Fruit fly (Drosophila melanogaster) whole organism, prepupa: ENCODE data around the gene CG6310.

ENCODE experiments used
- Blimp-1 ChIP-seq: fragments of 200-800 bp; sonication (Bioruptor generic); optimal IDR thresholded peaks from 3 replicates; lab custom pipeline; 2017; ENCODE audit warnings: missing biosample characterization, missing genetic modification characterization, mild to moderate bottlenecking, moderate library complexity, missing genetic modification reagents
- CG10669 ChIP-seq: fragments of 200-800 bp; sonication (Bioruptor generic); optimal IDR thresholded peaks from 3 replicates; lab custom pipeline; 2018; ENCODE audit warnings: missing biosample characterization, mild to moderate bottlenecking, missing genetic modification characterization, moderate library complexity
- CG11294 ChIP-seq: fragments of 200-800 bp; sonication (Bioruptor generic); IDR thresholded peaks from 2 replicates; pipeline ENCODE4 v1.3.6; 2022; ENCODE audit warnings: missing biosample characterization, missing genetic modification characterization
- CG11762 ChIP-seq: fragments of 200-800 bp; sonication (Bioruptor generic); optimal IDR thresholded peaks from 3 replicates; lab custom pipeline; 2016; ENCODE audit warnings: missing biosample characterization, missing genetic modification characterization; ENCODE audit not compliant: insufficient read depth
- CG11902 ChIP-seq: fragments of 200-800 bp; sonication (Bioruptor generic); optimal IDR thresholded peaks from 3 replicates; lab custom pipeline; 2016; ENCODE audit warnings: missing biosample characterization, missing genetic modification characterization
- CG15336 ChIP-seq: fragments of 200-800 bp; sonication (Bioruptor generic); IDR thresholded peaks from 2 replicates; pipeline ENCODE4 v1.3.6; 2022; ENCODE audit warnings: missing biosample characterization, missing genetic modification characterization
- CG16779 ChIP-seq: fragments of 200-800 bp; sonication (Bioruptor generic); optimal IDR thresholded peaks from 3 replicates; lab custom pipeline; 2017; ENCODE audit warnings: missing biosample characterization, mild to moderate bottlenecking, missing genetic modification characterization
- CG3032 ChIP-seq: fragments of 200-800 bp; optimal IDR thresholded peaks from 2 replicates; lab custom pipeline; 2019; ENCODE audit warnings: missing biosample characterization, mild to moderate bottlenecking, missing genetic modification characterization, moderate library complexity
- CG31627 ChIP-seq: fragments of 200-800 bp; sonication (Bioruptor generic); optimal IDR thresholded peaks from 3 replicates; lab custom pipeline; 2016; ENCODE audit warnings: missing biosample characterization, missing genetic modification characterization
- CG3919 ChIP-seq: fragments of 200-800 bp; sonication (Bioruptor generic); optimal IDR thresholded peaks from 3 replicates; lab custom pipeline; 2016; ENCODE audit warnings: missing biosample characterization, missing genetic modification characterization
- CG4318 ChIP-seq: fragments of 200-800 bp; sonication (Bioruptor generic); optimal IDR thresholded peaks from 3 replicates; lab custom pipeline; 2017; ENCODE audit warnings: missing biosample characterization, mild to moderate bottlenecking, missing genetic modification characterization
- CG6276 ChIP-seq: fragments of 200-800 bp; sonication (Bioruptor generic); optimal IDR thresholded peaks from 2 replicates; lab custom pipeline; 2017; ENCODE audit warnings: missing biosample characterization, mild to moderate bottlenecking, missing genetic modification characterization
- CG6792 ChIP-seq: fragments of 200-800 bp; sonication (Bioruptor generic); optimal IDR thresholded peaks from 3 replicates; lab custom pipeline; 2016; ENCODE audit warnings: missing biosample characterization, missing genetic modification characterization
- CG6808 ChIP-seq: fragments of 200-800 bp; sonication (Bioruptor generic); optimal IDR thresholded peaks from 3 replicates; lab custom pipeline; 2017; ENCODE audit warnings: missing biosample characterization, missing genetic modification characterization, mild to moderate bottlenecking, moderate library complexity, missing genetic modification reagents
- CG6854 ChIP-seq: fragments of 200-800 bp; sonication (Bioruptor generic); optimal IDR thresholded peaks from 2 replicates; lab custom pipeline; 2017; ENCODE audit warnings: missing biosample characterization, mild to moderate bottlenecking, missing genetic modification characterization
- CG8319 ChIP-seq: fragments of 200-800 bp; sonication (Bioruptor generic); optimal IDR thresholded peaks from 3 replicates; lab custom pipeline; 2016; ENCODE audit warnings: missing biosample characterization, missing genetic modification characterization
- CG9139 ChIP-seq: fragments of 200-800 bp; sonication (Bioruptor generic); optimal IDR thresholded peaks from 3 replicates; lab custom pipeline; 2017; ENCODE audit warnings: missing biosample characterization, mild to moderate bottlenecking, missing genetic modification characterization
- Eip75B ChIP-seq: fragments of 200-800 bp; sonication (Bioruptor generic); optimal IDR thresholded peaks from 3 replicates; lab custom pipeline; 2016; ENCODE audit warnings: missing biosample characterization, missing genetic modification characterization
- Eip78C ChIP-seq: fragments of 200-800 bp; sonication (Bioruptor generic); peaks from one replicate; lab custom pipeline; 2016; ENCODE audit warnings: missing biosample characterization, missing genetic modification characterization
- Eip93F ChIP-seq: fragments of 200-800 bp; sonication (Bioruptor generic); optimal IDR thresholded peaks from 2 replicates; lab custom pipeline; 2016; ENCODE audit warnings: missing biosample characterization, mild to moderate bottlenecking, missing genetic modification characterization
- Ets21C ChIP-seq: fragments of 200-800 bp; sonication (Bioruptor generic); optimal IDR thresholded peaks from 3 replicates; lab custom pipeline; 2016; ENCODE audit warnings: missing biosample characterization, missing genetic modification characterization
- Gug ChIP-seq: fragments of 200-800 bp; sonication (Bioruptor generic); IDR thresholded peaks from 2 replicates; pipeline ENCODE4 v1.3.6; 2022; ENCODE audit warnings: missing biosample characterization, missing genetic modification characterization
- Hr38 ChIP-seq: sonication (Bioruptor generic); optimal IDR thresholded peaks from 2 replicates; lab custom pipeline; 2016; ENCODE audit warnings: missing biosample characterization, missing genetic modification characterization
- Hr39 ChIP-seq: fragments of 200-800 bp; sonication (Bioruptor generic); optimal IDR thresholded peaks from 2 replicates; lab custom pipeline; 2016; ENCODE audit warnings: missing biosample characterization, missing genetic modification characterization
- Lpt ChIP-seq: fragments of 200-800 bp; sonication (Bioruptor generic); optimal IDR thresholded peaks from 3 replicates; lab custom pipeline; 2016; ENCODE audit warnings: missing biosample characterization, missing genetic modification characterization
- Met ChIP-seq: fragments of 200-800 bp; sonication (Bioruptor generic); optimal IDR thresholded peaks from 3 replicates; lab custom pipeline; 2016; ENCODE audit warnings: missing biosample characterization, missing genetic modification characterization
- OdsH ChIP-seq: fragments of 200-800 bp; sonication (Bioruptor generic); optimal IDR thresholded peaks from 3 replicates; lab custom pipeline; 2016; ENCODE audit warnings: missing biosample characterization, missing genetic modification characterization
- Smox ChIP-seq: fragments of 200-800 bp; sonication (Bioruptor generic); optimal IDR thresholded peaks from 3 replicates; lab custom pipeline; 2016; ENCODE audit warnings: missing biosample characterization, missing genetic modification characterization
- Sox102F ChIP-seq: fragments of 200-800 bp; sonication (Bioruptor generic); optimal IDR thresholded peaks from 2 replicates; lab custom pipeline; 2016; ENCODE audit warnings: missing biosample characterization, mild to moderate bottlenecking, missing genetic modification characterization
- Sox15 ChIP-seq: fragments of 200-800 bp; sonication (Bioruptor generic); optimal IDR thresholded peaks from 3 replicates; lab custom pipeline; 2016; ENCODE audit warnings: missing biosample characterization, missing genetic modification characterization
- achi ChIP-seq: fragments of 200-800 bp; sonication (Bioruptor generic); optimal IDR thresholded peaks from 3 replicates; lab custom pipeline; 2016; ENCODE audit warnings: missing biosample characterization, missing genetic modification characterization
- acj6 ChIP-seq: fragments of 200-800 bp; sonication (Bioruptor generic); optimal IDR thresholded peaks from 3 replicates; lab custom pipeline; 2016; ENCODE audit warnings: missing biosample characterization, missing genetic modification characterization
- cyc ChIP-seq: fragments of 200-800 bp; sonication (Bioruptor generic); optimal IDR thresholded peaks from 3 replicates; lab custom pipeline; 2016; ENCODE audit warnings: missing biosample characterization, missing genetic modification characterization
- dsx ChIP-seq: fragments of 200-800 bp; optimal IDR thresholded peaks from 3 replicates; lab custom pipeline; 2019; ENCODE audit warnings: missing biosample characterization, mild to moderate bottlenecking, missing genetic modification characterization, moderate library complexity; ENCODE audit not compliant: poor library complexity, severe bottlenecking
- eg ChIP-seq: fragments of 200-800 bp; sonication (Bioruptor generic); IDR thresholded peaks from 3 replicates; pipeline ENCODE4 v1.3.6; 2022; ENCODE audit warnings: missing biosample characterization, missing genetic modification characterization
- esn ChIP-seq: fragments of 200-800 bp; sonication (Bioruptor generic); optimal IDR thresholded peaks from 2 replicates; lab custom pipeline; 2016; ENCODE audit warnings: missing biosample characterization, mild to moderate bottlenecking, missing genetic modification characterization, moderate library complexity
- fkh ChIP-seq: fragments of 200-800 bp; sonication (Bioruptor generic); optimal IDR thresholded peaks from 3 replicates; lab custom pipeline; 2017; ENCODE audit warnings: missing biosample characterization, mild to moderate bottlenecking, missing genetic modification characterization, moderate library complexity
- lz ChIP-seq: fragments of 200-800 bp; sonication (Bioruptor generic); optimal IDR thresholded peaks from 3 replicates; lab custom pipeline; 2016; ENCODE audit warnings: missing biosample characterization, missing genetic modification characterization
- net ChIP-seq: fragments of 200-800 bp; sonication (Bioruptor generic); optimal IDR thresholded peaks from 3 replicates; lab custom pipeline; 2016; ENCODE audit warnings: missing biosample characterization, missing genetic modification characterization
- pdm3 ChIP-seq: fragments of 200-800 bp; sonication (Bioruptor generic); optimal IDR thresholded peaks from 3 replicates; lab custom pipeline; 2016; ENCODE audit warnings: missing biosample characterization, missing genetic modification characterization
- salr ChIP-seq, 2 experiments: fragments of 200-800 bp; sonication (Bioruptor generic); optimal IDR thresholded peaks; 3 replicates each; lab custom pipeline; 2016 to 2018; ENCODE audit warnings: missing biosample characterization in 2 of 2, missing genetic modification characterization in 2 of 2, mild to moderate bottlenecking in 1 of 2
- ss ChIP-seq, 2 experiments: fragments of 200-800 bp; sonication (Bioruptor generic); optimal IDR thresholded peaks; 2 replicates in 1 of 2; 3 replicates in 1 of 2; lab custom pipeline; 2017 to 2018; ENCODE audit warnings: mild to moderate bottlenecking in 2 of 2, missing biosample characterization in 2 of 2, missing genetic modification characterization in 2 of 2, moderate library complexity in 1 of 2
- svp ChIP-seq: fragments of 200-800 bp; sonication (Bioruptor generic); peaks from one replicate; lab custom pipeline; 2016; ENCODE audit warnings: missing biosample characterization, missing genetic modification characterization
- vri ChIP-seq: fragments of 200-800 bp; sonication (Bioruptor generic); optimal IDR thresholded peaks from 3 replicates; lab custom pipeline; 2016; ENCODE audit warnings: missing biosample characterization, mild to moderate bottlenecking, missing genetic modification characterization

Gene CG6310

dm6 chr3L:11027279-11027678 lies 42.4 kb downstream of the CG6310 start, which contains the start of gene CG32081:
Gene CG32081 (plus strand): TSS chr3L:11027579.
- TF ChIP-seq esn (GFP tag; lab: Kevin White, UChicago): no peak
- no peak for TF ChIP-seq fkh (GFP tag; lab: Kevin White, UChicago)
- TF ChIP-seq eg (GFP tag; lab: Robert Waterston, UW): no peak
- no peak for TF ChIP-seq Eip78C (GFP tag; lab: Kevin White, UChicago)
- TF ChIP-seq CG11762: no peak
- TF ChIP-seq CG6792 (GFP tag; lab: Kevin White, UChicago): no peak
- TF ChIP-seq CG3032 (tag; lab: Kevin White, UChicago): no peak
- no peak for TF ChIP-seq ss (GFP tag; optimal IDR thresholded peaks at IDR 0.05; lab: Kevin White, UChicago)
- TF ChIP-seq Gug (GFP tag; lab: Robert Waterston, UW): no peak
- no peak for TF ChIP-seq Sox102F (GFP tag; lab: Kevin White, UChicago)
- TF ChIP-seq Met (GFP tag; lab: Kevin White, UChicago): no peak
- TF ChIP-seq CG31627 (GFP tag; lab: Kevin White, UChicago): no peak
- TF ChIP-seq achi (GFP tag; lab: Kevin White, UChicago): no peak
- TF ChIP-seq net: no peak
- no peak for TF ChIP-seq Blimp-1 (GFP tag; lab: Kevin White, UChicago)
- no peak for TF ChIP-seq CG6808 (GFP tag; lab: Kevin White, UChicago)
- no peak for TF ChIP-seq Hr38
- no peak for TF ChIP-seq Sox15 (GFP tag; lab: Kevin White, UChicago)
- no peak for TF ChIP-seq OdsH (GFP tag; lab: Kevin White, UChicago)

dm6 chr3L:11025261-11025660 lies 44.4 kb downstream of the CG6310 start, which contains the start of gene CG32079:
Gene CG32079 (plus strand): TSS chr3L:11025561.
- TF ChIP-seq Eip93F (no peak), eg (GFP tag; lab: Robert Waterston, UW) (no peak), CG15336 (GFP tag; lab: Robert Waterston, UW) (no peak), CG11294 (no peak), Eip78C (GFP tag; lab: Kevin White, UChicago) (no peak), CG11902 (GFP tag; lab: Kevin White, UChicago) (no peak), net (no peak), cyc (no peak), vri (GFP tag; lab: Kevin White, UChicago) (no peak), CG6276 (GFP tag; lab: Kevin White, UChicago) (no peak), CG10669 (GFP tag; lab: Kevin White, UChicago) (no peak), CG16779 (tag; lab: Kevin White, UChicago) (no peak), Smox (GFP tag; lab: Kevin White, UChicago) (no peak), salr (GFP tag; optimal IDR thresholded peaks at IDR 0.05; lab: Kevin White, UChicago) (no peak), pdm3 (GFP tag; lab: Kevin White, UChicago) (no peak), Lpt (GFP tag; lab: Kevin White, UChicago) (no peak), OdsH (GFP tag; lab: Kevin White, UChicago) (no peak)

- TF ChIP-seq Sox15 (GFP tag; lab: Kevin White, UChicago) (no peak), OdsH (GFP tag; lab: Kevin White, UChicago) (no peak), acj6 (GFP tag; lab: Kevin White, UChicago) (no peak)
Observed at dm6 chr3L:11023235-11023634, 46.4 kb downstream of the CG6310 start, which contains the start of gene Fad2. Gene Fad2 (plus strand): TSS chr3L:11023535.

- TF ChIP-seq CG3919 (GFP tag; lab: Kevin White, UChicago) (no peak), CG4318 (GFP tag; lab: Kevin White, UChicago) (no peak), CG6854 (GFP tag; lab: Kevin White, UChicago) (peak; percentile 30), CG9139 (no peak), Gug (GFP tag; lab: Robert Waterston, UW) (no peak), CG6808 (GFP tag; lab: Kevin White, UChicago) (peak; percentile 32), Hr39 (GFP tag; lab: Kevin White, UChicago) (no peak), CG3032 (tag; lab: Kevin White, UChicago) (no peak), pdm3 (GFP tag; lab: Kevin White, UChicago) (no peak), CG11762 (no peak), eg (GFP tag; lab: Robert Waterston, UW) (0 out of 3 replicates have a peak, but pooled peaks have one; percentile 3), lz (no peak), ss (GFP tag; optimal IDR thresholded peaks at IDR 0.05; lab: Kevin White, UChicago) (peak in 1 of 2 experiments; percentile 34), esn (GFP tag; lab: Kevin White, UChicago) (no peak), dsx (peak; percentile 39), CG8319 (GFP tag; lab: Kevin White, UChicago) (no peak), Eip78C (GFP tag; lab: Kevin White, UChicago) (no peak), achi (GFP tag; lab: Kevin White, UChicago) (no peak), svp (GFP tag; lab: Kevin White, UChicago) (peak; percentile 28), vri (GFP tag; lab: Kevin White, UChicago) (no peak), Eip75B (no peak), acj6 (GFP tag; lab: Kevin White, UChicago) (no peak), CG6792 (GFP tag; lab: Kevin White, UChicago) (no peak), CG16779 (tag; lab: Kevin White, UChicago) (no peak), Ets21C (GFP tag; lab: Kevin White, UChicago) (no peak)
Observed at dm6 chr3L:11021958-11022357, 47.7 kb downstream of the CG6310 start.
